Worm (Caenorhabditis elegans): ENCODE measurements around the gene ttr-42.

The ttr-42 gene

DNA sequence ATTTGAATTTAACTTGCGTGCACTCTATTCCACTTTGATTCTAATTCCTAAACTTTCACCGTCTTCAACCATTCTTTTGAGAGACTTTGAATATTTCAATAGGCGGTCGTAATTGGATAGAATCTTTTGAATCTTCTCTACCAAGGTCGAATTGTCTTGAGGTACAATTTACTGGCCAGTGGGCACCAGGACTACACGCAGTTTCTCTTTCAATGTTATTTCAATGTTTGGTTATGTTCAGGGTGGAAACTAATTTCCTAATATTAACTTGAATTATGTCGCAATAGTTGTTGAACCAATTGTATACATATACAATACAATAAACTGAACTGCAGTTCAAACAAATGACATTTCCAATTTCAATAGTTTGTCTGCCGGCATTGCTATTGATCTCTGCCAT is 10.5 kb downstream of the ttr-42 start:
- peak; percentile 47 for TF ChIP-seq nhr-25 (tag; optimal IDR thresholded peaks at IDR 0.05; ENCODE audit: borderline replicate concordance, insufficient read depth)
- no peak for TF ChIP-seq nhr-6 (tag; optimal IDR thresholded peaks at IDR 0.05)
- TF ChIP-seq unc-62 (GFP tag; optimal IDR thresholded peaks at IDR 0.05 in 1 of 2), result peak in 1 of 2 experiments; percentile 34
- no peak for TF ChIP-seq unc-62 (tag; optimal IDR thresholded peaks at IDR 0.05)

- TF ChIP-seq ceh-44 (GFP tag; IDR thresholded peaks at IDR 0.05) (no peak), nhr-11 (tag; optimal IDR thresholded peaks at IDR 0.05) (no peak), dmd-6 (GFP tag; IDR thresholded peaks at IDR 0.05) (0 out of 2 replicates have a peak, but pooled peaks have one; percentile 7), nhr-28 (tag; optimal IDR thresholded peaks at IDR 0.05) (peak; percentile 85), unc-62 (GFP tag; optimal IDR thresholded peaks at IDR 0.05 in 1 of 2) (peak in 1 of 2 experiments; percentile 97), unc-62 (tag; optimal IDR thresholded peaks at IDR 0.05) (no peak), dve-1 (tag; optimal IDR thresholded peaks at IDR 0.05; ENCODE audit: insufficient read depth) (peak; percentile 48), ZK546.5 (tag; optimal IDR thresholded peaks at IDR 0.05) (no peak), daf-16 (GFP tag; optimal IDR thresholded peaks at IDR 0.05) (no peak), daf-16 (tag; optimal IDR thresholded peaks at IDR 0.05) (peak; percentile 96)
Measured at ce11 chrX:2590023-2590422, 12.5 kb downstream of the ttr-42 start.

DNA sequence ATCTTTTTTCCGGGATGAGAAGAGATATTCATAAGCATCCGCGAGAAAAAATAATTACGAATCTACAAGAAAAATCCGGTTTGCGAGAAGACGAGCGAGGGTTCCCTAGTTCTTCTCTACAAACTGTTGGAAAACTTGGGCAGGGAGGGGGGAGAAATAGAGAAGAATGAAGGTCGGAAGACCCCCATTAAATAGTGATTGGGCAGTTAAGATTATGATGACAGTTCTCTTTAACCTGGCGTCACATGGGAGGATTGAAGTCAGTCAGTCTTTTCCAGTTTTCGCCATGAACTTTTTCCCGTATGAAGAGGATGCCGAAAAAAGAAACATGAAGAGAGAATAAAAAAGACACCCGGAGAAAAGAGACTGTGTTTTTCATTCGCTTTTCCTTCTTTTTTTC is 13.2 kb downstream of the ttr-42 start:
- TF ChIP-seq hlh-30 (tag; optimal IDR thresholded peaks at IDR 0.05; ENCODE audit: insufficient read depth) (peak; percentile 64), daf-16 (GFP tag; optimal IDR thresholded peaks at IDR 0.05) (no peak), daf-16 (tag; optimal IDR thresholded peaks at IDR 0.05) (no peak), aha-1 (tag) (peak; percentile 71), vab-7 (GFP tag; IDR thresholded peaks at IDR 0.05) (no peak), nhr-48 (tag; optimal IDR thresholded peaks at IDR 0.05) (peak; percentile 79), tra-1 (GFP tag; IDR thresholded peaks at IDR 0.05) (peak; percentile 71; the same call in 1 of the 2 replicates), dve-1 (tag; optimal IDR thresholded peaks at IDR 0.05; ENCODE audit: insufficient read depth) (peak; percentile 55), nhr-25 (tag; optimal IDR thresholded peaks at IDR 0.05; ENCODE audit: borderline replicate concordance, insufficient read depth) (peak; percentile 68), mdl-1 (tag; optimal IDR thresholded peaks at IDR 0.05) (peak in 1 of 2 experiments; percentile 60), nhr-28 (tag; optimal IDR thresholded peaks at IDR 0.05) (peak; percentile 79), Y5F2A.4 (GFP tag; optimal IDR thresholded peaks at IDR 0.05) (no peak), ceh-20 (GFP tag; IDR thresholded peaks at IDR 0.05) (0 out of 2 replicates have a peak, but pooled peaks have one; percentile 27), hlh-11 (tag; optimal IDR thresholded peaks at IDR 0.05) (peak; percentile 71), dmd-6 (GFP tag; IDR thresholded peaks at IDR 0.05) (0 out of 2 replicates have a peak, but pooled peaks have one; percentile 17), unc-62 (GFP tag; optimal IDR thresholded peaks at IDR 0.05 in 1 of 2) (peak in 1 of 2 experiments; percentile 95), unc-62 (tag; optimal IDR thresholded peaks at IDR 0.05) (no peak), mxl-3 (GFP tag; optimal IDR thresholded peaks at IDR 0.05) (peak; percentile 30), nhr-6 (tag; optimal IDR thresholded peaks at IDR 0.05) (peak; percentile 1), mep-1 (tag; optimal IDR thresholded peaks at IDR 0.05) (peak; percentile 54), ceh-32 (tag; optimal IDR thresholded peaks at IDR 0.05; ENCODE audit: poor library complexity) (no peak), lin-15B (tag; optimal IDR thresholded peaks at IDR 0.05) (no peak)

DNA sequence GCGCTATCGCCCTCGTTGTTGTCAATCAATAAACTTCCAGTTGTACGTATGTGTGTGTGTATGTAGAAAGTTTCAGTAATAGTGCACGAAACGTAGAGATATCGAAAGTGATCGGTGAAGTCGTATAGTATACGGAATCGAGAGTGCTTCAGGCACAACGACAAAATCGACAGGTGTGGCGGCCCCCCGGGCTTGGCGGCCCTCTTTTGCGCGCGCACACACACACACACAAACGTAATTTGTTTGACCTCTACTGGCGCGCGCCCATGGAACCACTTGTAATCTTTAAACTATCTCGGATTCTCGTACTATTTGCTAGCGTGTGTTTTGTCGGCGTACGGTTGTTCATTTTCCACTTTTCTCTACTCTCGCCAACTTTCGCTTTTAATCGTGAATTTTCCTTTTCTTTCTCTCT is 14.1 kb downstream of the ttr-42 start:
- TF ChIP-seq fkh-10 (GFP tag; optimal IDR thresholded peaks at IDR 0.05) (no peak), aly-2 (tag; optimal IDR thresholded peaks at IDR 0.05) (no peak), vab-7 (GFP tag; IDR thresholded peaks at IDR 0.05) (no peak), lsy-2 (tag; optimal IDR thresholded peaks at IDR 0.05) (peak in 1 of 2 experiments; percentile 10), lin-39 (tag; optimal IDR thresholded peaks at IDR 0.05) (no peak), nhr-6 (tag; optimal IDR thresholded peaks at IDR 0.05) (no peak), daf-8 (GFP tag; IDR thresholded peaks at IDR 0.05) (no peak), spr-3 (GFP tag; optimal IDR thresholded peaks at IDR 0.05) (no peak), unc-39 (tag; optimal IDR thresholded peaks at IDR 0.05) (no peak), nhr-111 (GFP tag; optimal IDR thresholded peaks at IDR 0.05) (no peak), ceh-20 (GFP tag; IDR thresholded peaks at IDR 0.05) (no peak), set-16 (GFP tag; IDR thresholded peaks at IDR 0.05) (no peak; the same call in 1 of the 2 replicates), dmd-8 (GFP tag; IDR thresholded peaks at IDR 0.05) (no peak), cey-2 (tag; optimal IDR thresholded peaks at IDR 0.05; ENCODE audit: borderline replicate concordance, insufficient read depth) (no peak), ZK337.2 (GFP tag; IDR thresholded peaks at IDR 0.05) (no peak), F26F4.8 (GFP tag; conservative IDR thresholded peaks at IDR 0.05) (no peak), aha-1 (tag) (peak; percentile 85), hlh-30 (tag; optimal IDR thresholded peaks at IDR 0.05; ENCODE audit: insufficient read depth) (peak; percentile 38), sdz-12 (GFP tag; optimal IDR thresholded peaks at IDR 0.05) (no peak), ceh-28 (tag; optimal IDR thresholded peaks at IDR 0.05) (no peak), attf-4 (tag; optimal IDR thresholded peaks at IDR 0.05) (no peak), lin-38 (GFP tag; IDR thresholded peaks at IDR 0.05) (no peak), daf-12 (tag; optimal IDR thresholded peaks at IDR 0.05) (no peak), snpc-1.2 (GFP tag; IDR thresholded peaks at IDR 0.05) (no peak)

Data from whole organism, L4 larva.